Worm (Caenorhabditis elegans) whole organism, L2 larva: ENCODE results near the gene C28H8.8.

ENCODE experiments used
- C34F6.9 ChIP-seq: fragments of 150-350 bp; optimal IDR thresholded peaks from 2 replicates; lab custom pipeline; 2014; ENCODE audit warnings: missing biosample characterization, missing genetic modification characterization
- R02D3.7 ChIP-seq: fragments of 150-350 bp; optimal IDR thresholded peaks from 2 replicates; lab custom pipeline; 2014; ENCODE audit warnings: missing biosample characterization, missing genetic modification characterization
- Y55F3AM.14 ChIP-seq: fragments of 200-800 bp; sonication (Bioruptor generic); optimal IDR thresholded peaks from 2 replicates; lab custom pipeline; 2018; ENCODE audit warnings: mild to moderate bottlenecking, missing genetic modification characterization, missing compliant biosample characterization
- alr-1 ChIP-seq: fragments of 150-350 bp; optimal IDR thresholded peaks from 2 replicates; lab custom pipeline; 2014; ENCODE audit warnings: missing biosample characterization, missing genetic modification characterization
- ama-1 ChIP-seq: fragments of 150-350 bp; optimal IDR thresholded peaks from 2 replicates; lab custom pipeline; 2018; ENCODE audit warnings: inconsistent platforms
- blmp-1 ChIP-seq: sonication (generic microtip); optimal IDR thresholded peaks from 2 replicates; lab custom pipeline; 2017; ENCODE audit warnings: missing genetic modification characterization, mild to moderate bottlenecking, missing compliant biosample characterization, antibody characterized with exemption, moderate library complexity; ENCODE audit not compliant: insufficient read depth
- ceh-16 ChIP-seq: fragments of 150-350 bp; optimal IDR thresholded peaks from 2 replicates; lab custom pipeline; 2014; ENCODE audit warnings: missing biosample characterization, missing genetic modification characterization
- ceh-82 ChIP-seq: fragments of 150-350 bp; optimal IDR thresholded peaks from 2 replicates; lab custom pipeline; 2014; ENCODE audit warnings: missing biosample characterization, missing genetic modification characterization
- crh-2 ChIP-seq: sonication (generic microtip); optimal IDR thresholded peaks from 2 replicates; lab custom pipeline; 2017; ENCODE audit warnings: missing biosample characterization, missing genetic modification characterization
- egl-27 ChIP-seq: sonication (generic microtip); optimal IDR thresholded peaks from 3 replicates; lab custom pipeline; 2017; ENCODE audit warnings: missing biosample characterization, missing genetic modification reagents, missing genetic modification characterization
- elt-1 ChIP-seq: fragments of 150-350 bp; optimal IDR thresholded peaks from 2 replicates; lab custom pipeline; 2014; ENCODE audit warnings: missing biosample characterization, missing genetic modification characterization
- elt-3 ChIP-seq: sonication (generic microtip); optimal IDR thresholded peaks from 2 replicates; lab custom pipeline; 2017; ENCODE audit warnings: missing biosample characterization, missing genetic modification characterization
- fos-1 ChIP-seq: fragments of 150-350 bp; optimal IDR thresholded peaks from 2 replicates; lab custom pipeline; 2014; ENCODE audit warnings: missing biosample characterization, missing genetic modification characterization
- lin-11 ChIP-seq: fragments of 150-350 bp; sonication (generic microtip); optimal IDR thresholded peaks from 2 replicates; lab custom pipeline; 2014; ENCODE audit warnings: missing biosample characterization, missing genetic modification characterization, inconsistent platforms, mixed read lengths
- lin-13 ChIP-seq: fragments of 150-350 bp; optimal IDR thresholded peaks from 2 replicates; lab custom pipeline; 2014; ENCODE audit warnings: missing biosample characterization, missing genetic modification reagents, missing genetic modification characterization
- lin-39 ChIP-seq: fragments of 150-350 bp; optimal IDR thresholded peaks from 2 replicates; lab custom pipeline; 2014; ENCODE audit warnings: missing biosample characterization, missing genetic modification reagents, missing genetic modification characterization
- lsy-2 ChIP-seq, 2 experiments: fragments of 150-350 bp in 1 of 2; sonication (generic microtip) in 1 of 2; optimal IDR thresholded peaks; 2 replicates each; lab custom pipeline; 2014 to 2017; ENCODE audit warnings: missing biosample characterization in 2 of 2, missing genetic modification characterization in 2 of 2
- mab-5 ChIP-seq: fragments of 150-350 bp; optimal IDR thresholded peaks from 2 replicates; lab custom pipeline; 2014; ENCODE audit warnings: missing biosample characterization, missing genetic modification characterization
- mbf-1 ChIP-seq: sonication (generic microtip); optimal IDR thresholded peaks from 2 replicates; lab custom pipeline; 2017; ENCODE audit warnings: missing biosample characterization, missing genetic modification characterization
- mdl-1 ChIP-seq, 2 experiments: fragments of 150-350 bp in 1 of 2; sonication (generic microtip) in 1 of 2; optimal IDR thresholded peaks; 2 replicates each; lab custom pipeline; 2017; ENCODE audit warnings: missing biosample characterization in 2 of 2, missing genetic modification characterization in 2 of 2
- nhr-12 ChIP-seq: fragments of 150-350 bp; optimal IDR thresholded peaks from 2 replicates; lab custom pipeline; 2014; ENCODE audit warnings: missing biosample characterization, missing genetic modification characterization
- nhr-129 ChIP-seq: fragments of 150-350 bp; optimal IDR thresholded peaks from 2 replicates; lab custom pipeline; 2014; ENCODE audit warnings: missing biosample characterization, missing genetic modification characterization
- nhr-237 ChIP-seq: fragments of 150-350 bp; optimal IDR thresholded peaks from 2 replicates; lab custom pipeline; 2014; ENCODE audit warnings: missing biosample characterization, missing genetic modification characterization
- nhr-25 ChIP-seq: fragments of 150-350 bp; sonication (generic microtip); optimal IDR thresholded peaks from 3 replicates; lab custom pipeline; 2014; ENCODE audit warnings: missing biosample characterization, missing genetic modification characterization
- nhr-6 ChIP-seq: fragments of 150-350 bp; optimal IDR thresholded peaks from 2 replicates; lab custom pipeline; 2014; ENCODE audit warnings: missing biosample characterization, missing genetic modification characterization
- nhr-77 ChIP-seq: fragments of 150-350 bp; optimal IDR thresholded peaks from 2 replicates; lab custom pipeline; 2014; ENCODE audit warnings: missing biosample characterization, missing genetic modification characterization
- sem-4 ChIP-seq: fragments of 150-350 bp; optimal IDR thresholded peaks from 2 replicates; lab custom pipeline; 2014; ENCODE audit warnings: missing biosample characterization, missing genetic modification reagents, missing genetic modification characterization
- skn-1 ChIP-seq: sonication (generic microtip); optimal IDR thresholded peaks from 2 replicates; lab custom pipeline; 2017; ENCODE audit warnings: missing biosample characterization, missing genetic modification characterization
- sma-9 ChIP-seq, 2 experiments: fragments of 150-350 bp in 1 of 2; sonication (generic microtip) in 1 of 2; optimal IDR thresholded peaks; 2 replicates each; lab custom pipeline; 2014 to 2016; ENCODE audit warnings: missing genetic modification characterization in 2 of 2, mild to moderate bottlenecking in 1 of 2, missing biosample characterization in 1 of 2, missing compliant biosample characterization in 1 of 2, missing genetic modification reagents in 1 of 2, moderate library complexity in 1 of 2
- snpc-4 ChIP-seq: fragments of 150-350 bp; optimal IDR thresholded peaks from 2 replicates; lab custom pipeline; 2014; ENCODE audit warnings: missing biosample characterization, missing genetic modification characterization
- unc-39 ChIP-seq: fragments of 150-350 bp; optimal IDR thresholded peaks from 2 replicates; lab custom pipeline; 2014; ENCODE audit warnings: missing biosample characterization, missing genetic modification characterization
- unc-55 ChIP-seq: fragments of 150-350 bp; sonication (generic microtip); optimal IDR thresholded peaks from 3 replicates; lab custom pipeline; 2014; ENCODE audit warnings: missing biosample characterization, missing genetic modification reagents, missing genetic modification characterization
- unc-62 ChIP-seq: fragments of 150-350 bp; optimal IDR thresholded peaks from 2 replicates; lab custom pipeline; 2014; ENCODE audit warnings: missing biosample characterization, missing genetic modification reagents, missing genetic modification characterization
- zag-1 ChIP-seq: fragments of 150-350 bp; optimal IDR thresholded peaks from 2 replicates; lab custom pipeline; 2014; ENCODE audit warnings: missing biosample characterization, missing genetic modification characterization
- ztf-1 ChIP-seq: fragments of 200-800 bp; sonication (Bioruptor generic); conservative IDR thresholded peaks from 2 replicates; pipeline ENCODE4 v1.3.6; 2022; ENCODE audit warnings: missing genetic modification characterization, missing compliant biosample characterization
- ztf-11 ChIP-seq: sonication (generic microtip); optimal IDR thresholded peaks from 2 replicates; lab custom pipeline; 2017; ENCODE audit warnings: missing biosample characterization, missing genetic modification characterization
- ztf-4 ChIP-seq: fragments of 150-350 bp; optimal IDR thresholded peaks from 2 replicates; lab custom pipeline; 2014; ENCODE audit warnings: missing biosample characterization, missing genetic modification characterization

The C28H8.8 gene

ce11 chrIII:5869429-5869828, 19.1 kb downstream of the C28H8.8 start, which contains the start of gene F01F1.15:
F01F1.15 (minus strand) TSS chrIII:5869529.
- TF ChIP-seq nhr-25 (tag; lab: Kevin White, UChicago): no peak
- no peak for TF ChIP-seq unc-62 (GFP tag; lab: Kevin White, UChicago)
- no peak for TF ChIP-seq alr-1 (tag; lab: Kevin White, UChicago)
- TF ChIP-seq Y55F3AM.14 (GFP tag; lab: Kevin White, UChicago): no peak
- TF ChIP-seq mab-5: no peak
- no peak for TF ChIP-seq ztf-4 (tag; lab: Kevin White, UChicago)
- no peak for TF ChIP-seq lin-13
- TF ChIP-seq ztf-1: no peak
- no peak for TF ChIP-seq ztf-11 (tag; lab: Kevin White, UChicago)
- no peak for TF ChIP-seq blmp-1 (tag; lab: Kevin White, UChicago)

DNA sequence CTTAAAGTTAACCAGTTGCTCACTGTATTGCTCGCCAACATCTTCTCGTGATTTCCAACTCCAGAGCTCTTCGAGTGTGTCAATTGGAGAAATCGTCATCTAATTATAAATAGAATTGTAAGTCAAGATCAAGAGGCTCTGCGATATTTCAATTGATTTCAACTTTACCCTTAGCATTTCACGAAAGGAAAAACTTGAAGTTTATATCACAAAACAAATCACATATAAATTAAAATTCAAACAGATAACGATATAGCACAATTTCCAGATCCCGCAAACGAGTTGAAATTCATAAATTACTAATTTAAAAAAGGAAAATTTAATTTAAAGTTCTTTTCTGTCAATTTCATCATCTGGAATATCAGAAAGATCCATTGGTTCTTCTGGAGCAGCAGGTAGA, 20.2 kb downstream of the C28H8.8 start, which contains the start of gene eng-1:
Gene eng-1 (minus strand): TSS at position 101 of the 400 bp plus-strand sequence.
- no peak for TF ChIP-seq snpc-4 (tag; lab: Kevin White, UChicago)
- no peak for TF ChIP-seq unc-55 (GFP tag; lab: Kevin White, UChicago)
- no peak for TF ChIP-seq mbf-1 (tag; lab: Kevin White, UChicago)
- TF ChIP-seq lin-11 (tag; lab: Kevin White, UChicago): no peak
- no peak for TF ChIP-seq unc-39 (tag; lab: Kevin White, UChicago)
- no peak for TF ChIP-seq ceh-82 (tag; lab: Kevin White, UChicago)
- TF ChIP-seq egl-27: no peak
- TF ChIP-seq mab-5: no peak
- no peak for TF ChIP-seq ztf-1
- no peak for TF ChIP-seq nhr-237 (tag; lab: Kevin White, UChicago)
- TF ChIP-seq lsy-2 (tag; optimal IDR thresholded peaks at IDR 0.05; lab: Kevin White, UChicago): no peak
- no peak for TF ChIP-seq elt-3
- TF ChIP-seq fos-1 (tag; lab: Kevin White, UChicago): no peak
- TF ChIP-seq R02D3.7: no peak
- TF ChIP-seq lin-13: no peak
- no peak for TF ChIP-seq ama-1 (lab: Kevin White, UChicago)
- no peak for TF ChIP-seq alr-1 (tag; lab: Kevin White, UChicago)
- no peak for TF ChIP-seq nhr-77 (tag; lab: Kevin White, UChicago)
- TF ChIP-seq crh-2 (tag; lab: Kevin White, UChicago): no peak

ce11 chrIII:5864270-5864669, 24.3 kb downstream of the C28H8.8 start, which contains the start of gene rabn-5:
rabn-5 (plus strand) TSS chrIII:5864553.
- TF ChIP-seq fos-1 (tag; lab: Kevin White, UChicago) (peak; percentile 57), C34F6.9 (tag; lab: Kevin White, UChicago) (peak; percentile 53), snpc-4 (tag; lab: Kevin White, UChicago) (no peak)

DNA sequence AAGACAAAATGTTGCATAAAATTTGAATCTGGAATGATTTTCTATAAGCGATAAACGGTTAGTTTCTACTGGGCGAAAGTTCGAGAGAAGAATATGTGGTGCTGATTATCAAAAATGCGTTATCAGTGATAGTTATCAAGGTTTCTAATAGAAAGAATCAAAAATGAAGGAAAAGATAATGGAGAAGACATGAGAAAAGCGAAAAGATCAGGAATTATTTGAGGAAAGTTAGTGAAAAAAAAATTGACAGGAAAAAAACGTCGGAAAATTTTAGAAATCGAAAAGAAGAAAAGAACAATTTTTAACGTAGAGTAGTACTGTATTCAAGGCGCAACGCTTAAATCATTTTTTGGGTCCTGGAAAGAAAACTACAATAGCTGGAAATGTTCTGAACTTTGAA, 24.8 kb downstream of the C28H8.8 start, which contains the start of gene dnpp-1:
Gene dnpp-1 (minus strand): TSS at position 30 of the 400 bp plus-strand sequence.
- TF ChIP-seq skn-1 (tag; lab: Kevin White, UChicago): peak; percentile 72
- no peak for TF ChIP-seq nhr-6 (tag; lab: Kevin White, UChicago)
- no peak for TF ChIP-seq nhr-237 (tag; lab: Kevin White, UChicago)
- no peak for TF ChIP-seq sem-4
- TF ChIP-seq nhr-25 (tag; lab: Kevin White, UChicago): no peak
- peak; percentile 87 for TF ChIP-seq fos-1 (tag; lab: Kevin White, UChicago)
- peak; percentile 63 for TF ChIP-seq crh-2 (tag; lab: Kevin White, UChicago)

DNA sequence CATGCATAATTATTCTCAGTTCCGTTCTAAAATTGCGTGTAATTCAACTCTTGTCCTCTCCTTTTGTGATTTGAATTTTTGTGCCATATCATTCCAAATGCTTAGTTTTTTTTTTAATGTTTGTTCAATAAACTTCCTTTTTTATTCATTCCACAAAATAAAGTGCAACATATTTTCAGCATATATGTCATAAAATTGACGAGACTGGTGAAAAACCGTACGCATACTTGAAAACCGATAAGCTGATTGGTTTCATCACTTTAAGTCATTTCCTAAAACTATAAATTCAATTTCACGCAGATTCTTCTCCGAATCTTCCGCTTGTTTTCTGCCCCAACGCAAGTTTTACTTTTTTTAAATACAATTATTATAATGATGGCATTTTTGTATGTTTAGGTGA, 29.6 kb downstream of the C28H8.8 start, which contains the start of gene dpf-4:
Gene dpf-4 (plus strand): TSS at position 301 of the 400 bp plus-strand sequence.
- TF ChIP-seq nhr-12 (tag; lab: Kevin White, UChicago): no peak
- no peak for TF ChIP-seq nhr-237 (tag; lab: Kevin White, UChicago)
- no peak for TF ChIP-seq ztf-4 (tag; lab: Kevin White, UChicago)
- TF ChIP-seq, all 48 proteins: peak for 0

ce11 chrIII:5855637-5856179, 32.9 kb downstream of the C28H8.8 start, which contains the start of the genes cct-6 and alh-9:
cct-6 (minus strand) TSS chrIII:5855687.
alh-9 (plus strand) TSS chrIII:5856018.
- peak; percentile 2 for TF ChIP-seq sem-4
- TF ChIP-seq ceh-82 (tag; lab: Kevin White, UChicago): peak; percentile 20
- peak; percentile 70 for TF ChIP-seq R02D3.7
- TF ChIP-seq elt-3: no peak
- TF ChIP-seq egl-27: peak; percentile 39
- TF ChIP-seq Y55F3AM.14 (GFP tag; lab: Kevin White, UChicago): no peak
- TF ChIP-seq ztf-4 (tag; lab: Kevin White, UChicago): peak; percentile 19
- TF ChIP-seq unc-62 (GFP tag; lab: Kevin White, UChicago): no peak
- peak; percentile 76 for TF ChIP-seq sma-9 (GFP tag; optimal IDR thresholded peaks at IDR 0.05; lab: Kevin White, UChicago)
- TF ChIP-seq sma-9 (tag; optimal IDR thresholded peaks at IDR 0.05; lab: Kevin White, UChicago): no peak
- peak; percentile 92 for TF ChIP-seq C34F6.9 (tag; lab: Kevin White, UChicago)
- TF ChIP-seq nhr-25 (tag; lab: Kevin White, UChicago): peak; percentile 84
- TF ChIP-seq nhr-129: peak; percentile 88
- TF ChIP-seq zag-1 (tag; lab: Kevin White, UChicago): no peak
- no peak for TF ChIP-seq elt-1
- TF ChIP-seq nhr-237 (tag; lab: Kevin White, UChicago): no peak
- TF ChIP-seq crh-2 (tag; lab: Kevin White, UChicago): peak; percentile 89
- no peak for TF ChIP-seq lin-39
- no peak for TF ChIP-seq ceh-16 (tag; lab: Kevin White, UChicago)
- no peak for TF ChIP-seq alr-1 (tag; lab: Kevin White, UChicago)
- TF ChIP-seq blmp-1 (tag; lab: Kevin White, UChicago): no peak
- TF ChIP-seq lsy-2 (tag; optimal IDR thresholded peaks at IDR 0.05; lab: Kevin White, UChicago): peak; percentile 61 to 92
- TF ChIP-seq mdl-1 (tag; optimal IDR thresholded peaks at IDR 0.05; lab: Kevin White, UChicago): no peak
- TF ChIP-seq unc-55 (GFP tag; lab: Kevin White, UChicago): peak; percentile 94
- peak; percentile 37 for TF ChIP-seq snpc-4 (tag; lab: Kevin White, UChicago)
- no peak for TF ChIP-seq nhr-12 (tag; lab: Kevin White, UChicago)
- no peak for TF ChIP-seq ztf-11 (tag; lab: Kevin White, UChicago)
